Worm (Caenorhabditis elegans): ENCODE data around the gene mdt-27.
A peak's percentile ranks its signal among the peaks of the same experiment; 100 is the strongest.

The mdt-27 gene

ce11 chrV:9218655-9219389 lies 5.4 kb upstream of the mdt-27 start:
- TF ChIP-seq nhr-129 (tag; optimal IDR thresholded peaks at IDR 0.05) (peak; percentile 38), crh-2 (tag; optimal IDR thresholded peaks at IDR 0.05) (peak; percentile 32), ama-1 (optimal IDR thresholded peaks at IDR 0.05) (no peak), lin-13 (GFP tag; optimal IDR thresholded peaks at IDR 0.05) (no peak), aly-2 (tag; optimal IDR thresholded peaks at IDR 0.05) (no peak), elt-1 (tag; optimal IDR thresholded peaks at IDR 0.05) (no peak), unc-39 (tag; optimal IDR thresholded peaks at IDR 0.05) (no peak), ceh-82 (tag; optimal IDR thresholded peaks at IDR 0.05) (no peak), elt-3 (tag; optimal IDR thresholded peaks at IDR 0.05) (no peak), unc-62 (GFP tag; optimal IDR thresholded peaks at IDR 0.05) (peak; percentile 65), gmeb-1 (tag; optimal IDR thresholded peaks at IDR 0.05) (no peak), mbf-1 (tag; optimal IDR thresholded peaks at IDR 0.05) (no peak), nhr-25 (tag; optimal IDR thresholded peaks at IDR 0.05) (no peak), lin-11 (tag; optimal IDR thresholded peaks at IDR 0.05) (no peak), zag-1 (tag; optimal IDR thresholded peaks at IDR 0.05) (peak; percentile 39), ztf-4 (tag; optimal IDR thresholded peaks at IDR 0.05) (no peak), C34F6.9 (tag; optimal IDR thresholded peaks at IDR 0.05) (peak; percentile 53), sem-4 (tag; optimal IDR thresholded peaks at IDR 0.05) (no peak), F13H6.1 (tag; optimal IDR thresholded peaks at IDR 0.05) (peak; percentile 2), ztf-1 (GFP tag; conservative IDR thresholded peaks at IDR 0.05) (no peak), mdl-1 (tag; optimal IDR thresholded peaks at IDR 0.05) (no peak), lsy-2 (tag; optimal IDR thresholded peaks at IDR 0.05) (peak in 1 of 2 experiments; percentile 53), ZK546.5 (tag; optimal IDR thresholded peaks at IDR 0.05) (no peak), alr-1 (tag; optimal IDR thresholded peaks at IDR 0.05) (no peak), lin-39 (tag; optimal IDR thresholded peaks at IDR 0.05) (peak; percentile 70), nhr-10 (tag; optimal IDR thresholded peaks at IDR 0.05) (no peak), nhr-21 (tag; optimal IDR thresholded peaks at IDR 0.05) (no peak), nhr-77 (tag; optimal IDR thresholded peaks at IDR 0.05) (no peak), ztf-11 (tag; optimal IDR thresholded peaks at IDR 0.05) (no peak), dmd-4 (tag; optimal IDR thresholded peaks at IDR 0.05) (no peak), nhr-11 (tag; optimal IDR thresholded peaks at IDR 0.05) (no peak), peb-1 (tag; optimal IDR thresholded peaks at IDR 0.05) (no peak), R02D3.7 (tag; optimal IDR thresholded peaks at IDR 0.05) (no peak), unc-55 (GFP tag; optimal IDR thresholded peaks at IDR 0.05) (peak; percentile 33), sma-3 (GFP tag; optimal IDR thresholded peaks at IDR 0.05) (no peak), mab-5 (tag; optimal IDR thresholded peaks at IDR 0.05) (peak; percentile 81), skn-1 (tag; optimal IDR thresholded peaks at IDR 0.05) (no peak), nhr-237 (tag; optimal IDR thresholded peaks at IDR 0.05) (no peak), nhr-23 (tag; optimal IDR thresholded peaks at IDR 0.05) (no peak), fos-1 (tag; optimal IDR thresholded peaks at IDR 0.05) (peak; percentile 30), nhr-6 (tag; optimal IDR thresholded peaks at IDR 0.05) (no peak), sma-9 (GFP tag; optimal IDR thresholded peaks at IDR 0.05) (peak; percentile 71), sma-9 (tag; optimal IDR thresholded peaks at IDR 0.05) (no peak), ceh-16 (tag; optimal IDR thresholded peaks at IDR 0.05) (no peak), Y55F3AM.14 (GFP tag; optimal IDR thresholded peaks at IDR 0.05) (no peak), nhr-12 (tag; optimal IDR thresholded peaks at IDR 0.05) (no peak), snpc-4 (tag; optimal IDR thresholded peaks at IDR 0.05) (no peak), blmp-1 (tag; optimal IDR thresholded peaks at IDR 0.05; ENCODE audit: insufficient read depth) (no peak), egl-27 (tag; optimal IDR thresholded peaks at IDR 0.05) (no peak)

Data from whole organism, L2 larva.